Worm (Caenorhabditis elegans): ENCODE measurements around the gene W09G12.10.

W09G12.10 gene

ce11 chrIV:1228675-1229130 is 7.6 kb upstream of the W09G12.10 start, which contains the start of gene W09G12.7:
Gene W09G12.7, plus strand, starts transcription at chrIV:1229080.
- TF ChIP-seq elt-2 (tag; optimal IDR thresholded peaks at IDR 0.05) (peak; percentile 91), irx-1 (tag; optimal IDR thresholded peaks at IDR 0.05) (no peak), C34B4.2 (tag; optimal IDR thresholded peaks at IDR 0.05) (no peak), mef-2 (tag; optimal IDR thresholded peaks at IDR 0.05) (no peak), nhr-77 (tag; optimal IDR thresholded peaks at IDR 0.05) (no peak), nhr-28 (tag; optimal IDR thresholded peaks at IDR 0.05) (no peak), efl-1 (optimal IDR thresholded peaks at IDR 0.05) (no peak), efl-1 (GFP tag; optimal IDR thresholded peaks at IDR 0.05 in 1 of 2) (peak in 1 of 2 experiments; percentile 7), pag-3 (tag; optimal IDR thresholded peaks at IDR 0.05; ENCODE audit: borderline replicate concordance, insufficient read depth) (no peak), nhr-20 (tag; optimal IDR thresholded peaks at IDR 0.05) (peak; percentile 29)

ce11 chrIV:1225596-1226232 is 4.6 kb upstream of the W09G12.10 start, which contains the start of gene W09G12.8:
Gene W09G12.8, plus strand, starts transcription at chrIV:1226182.
- TF ChIP-seq nhr-19 (GFP tag; conservative IDR thresholded peaks at IDR 0.05): no peak
- no peak for TF ChIP-seq ets-5 (GFP tag; IDR thresholded peaks at IDR 0.05)
- TF ChIP-seq ceh-63 (GFP tag; optimal IDR thresholded peaks at IDR 0.05): no peak
- TF ChIP-seq pag-3 (tag; optimal IDR thresholded peaks at IDR 0.05; ENCODE audit: borderline replicate concordance, insufficient read depth): no peak

- TF ChIP-seq mdl-1 (tag; optimal IDR thresholded peaks at IDR 0.05) (no peak), blmp-1 (tag; optimal IDR thresholded peaks at IDR 0.05) (peak; percentile 94)
These were observed 3.7 kb upstream of the W09G12.10 start for ce11 chrIV:1224781-1225180.

ce11 chrIV:1216290-1216689 is 4.8 kb downstream of the W09G12.10 start, which contains the start of gene W09G12.9:
Gene W09G12.9, plus strand, starts transcription at chrIV:1216590.
- TF ChIP-seq snpc-4 (tag; optimal IDR thresholded peaks at IDR 0.05) (no peak), ceh-90 (tag; optimal IDR thresholded peaks at IDR 0.05) (no peak), dpl-1 (GFP tag; optimal IDR thresholded peaks at IDR 0.05) (no peak), lin-15B (tag; optimal IDR thresholded peaks at IDR 0.05) (no peak), nhr-20 (tag; optimal IDR thresholded peaks at IDR 0.05) (no peak), unc-62 (GFP tag; optimal IDR thresholded peaks at IDR 0.05) (no peak), nhr-85 (tag) (no peak), mab-9 (GFP tag; IDR thresholded peaks at IDR 0.05) (no peak), nhr-90 (tag; optimal IDR thresholded peaks at IDR 0.05; ENCODE audit: poor library complexity) (no peak), sptf-1 (tag; optimal IDR thresholded peaks at IDR 0.05) (no peak), efl-3 (GFP tag; optimal IDR thresholded peaks at IDR 0.05) (no peak), F16B12.6 (tag; optimal IDR thresholded peaks at IDR 0.05) (no peak), lin-14 (GFP tag; optimal IDR thresholded peaks at IDR 0.05) (no peak), zip-4 (GFP tag; optimal IDR thresholded peaks at IDR 0.05) (no peak), egl-27 (tag; optimal IDR thresholded peaks at IDR 0.05) (no peak), irx-1 (tag; optimal IDR thresholded peaks at IDR 0.05) (no peak), nhr-84 (tag; optimal IDR thresholded peaks at IDR 0.05) (no peak)

ce11 chrIV:1215536-1215935 is 5.6 kb downstream of the W09G12.10 start:
- no peak for TF ChIP-seq grh-1 (GFP tag; IDR thresholded peaks at IDR 0.05)
- no peak for TF ChIP-seq nhr-77 (tag; optimal IDR thresholded peaks at IDR 0.05)
- TF ChIP-seq efl-1 (optimal IDR thresholded peaks at IDR 0.05): no peak
- TF ChIP-seq efl-1 (GFP tag; optimal IDR thresholded peaks at IDR 0.05 in 1 of 2): peak in 1 of 2 experiments; percentile 54
- TF ChIP-seq C16A3.4 (tag; optimal IDR thresholded peaks at IDR 0.05): no peak
- no peak for TF ChIP-seq tbx-2 (tag; optimal IDR thresholded peaks at IDR 0.05)
